Worm (Caenorhabditis elegans) whole organism, L3 larva: Measurements from ENCODE around the gene str-14.

Experiments
- R02D3.7 ChIP-seq: fragments of 150-350 bp; optimal IDR thresholded peaks from 2 replicates; lab custom pipeline; 2014; ENCODE audit warnings: missing biosample characterization, missing genetic modification characterization
- ZK546.5 ChIP-seq: sonication (generic microtip); optimal IDR thresholded peaks from 2 replicates; lab custom pipeline; 2017; ENCODE audit warnings: missing biosample characterization, missing genetic modification characterization
- aly-2 ChIP-seq: fragments of 150-350 bp; optimal IDR thresholded peaks from 2 replicates; lab custom pipeline; 2014; ENCODE audit warnings: missing biosample characterization, missing genetic modification characterization
- ceh-16 ChIP-seq: sonication (generic microtip); optimal IDR thresholded peaks from 2 replicates; lab custom pipeline; 2017; ENCODE audit warnings: missing biosample characterization, missing genetic modification characterization
- ceh-28 ChIP-seq: fragments of 150-350 bp; optimal IDR thresholded peaks from 2 replicates; lab custom pipeline; 2014; ENCODE audit warnings: missing biosample characterization, missing genetic modification reagents, missing genetic modification characterization
- ceh-9 ChIP-seq: sonication (generic microtip); optimal IDR thresholded peaks from 2 replicates; lab custom pipeline; 2018; ENCODE audit warnings: missing biosample characterization, missing genetic modification characterization
- egl-27 ChIP-seq: sonication (generic microtip); optimal IDR thresholded peaks from 4 replicates; lab custom pipeline; 2017; ENCODE audit warnings: missing biosample characterization, missing genetic modification reagents, missing genetic modification characterization
- egl-5 ChIP-seq: fragments of 150-350 bp; optimal IDR thresholded peaks from 2 replicates; lab custom pipeline; 2017; ENCODE audit warnings: missing biosample characterization, missing genetic modification reagents, missing genetic modification characterization, inconsistent platforms
- elt-2 ChIP-seq: sonication (generic microtip); optimal IDR thresholded peaks from 2 replicates; lab custom pipeline; 2016; ENCODE audit warnings: missing genetic modification reagents, mild to moderate bottlenecking, missing genetic modification characterization, missing compliant biosample characterization
- elt-3 ChIP-seq, 3 experiments: fragments of 150-350 bp in 1 of 3; sonication (generic microtip) in 2 of 3; optimal IDR thresholded peaks; 2 replicates in 2 of 3; 4 replicates in 1 of 3; lab custom pipeline; 2014 to 2017; ENCODE audit warnings: missing biosample characterization in 3 of 3, missing genetic modification characterization in 3 of 3
- eor-1 ChIP-seq, 2 experiments: fragments of 150-350 bp; optimal IDR thresholded peaks; 2 replicates each; lab custom pipeline; 2014 to 2018; ENCODE audit warnings: missing biosample characterization in 2 of 2, missing genetic modification characterization in 2 of 2
- fkh-10 ChIP-seq: sonication (generic microtip); optimal IDR thresholded peaks from 2 replicates; lab custom pipeline; 2017; ENCODE audit warnings: missing biosample characterization, missing genetic modification reagents, missing genetic modification characterization
- fkh-2 ChIP-seq: fragments of 150-350 bp; optimal IDR thresholded peaks from 2 replicates; lab custom pipeline; 2014; ENCODE audit warnings: missing biosample characterization, missing genetic modification reagents, missing genetic modification characterization
- fos-1 ChIP-seq: fragments of 150-350 bp; optimal IDR thresholded peaks from 2 replicates; lab custom pipeline; 2014; ENCODE audit warnings: missing biosample characterization, missing genetic modification characterization
- hmg-11 ChIP-seq: sonication (generic microtip); optimal IDR thresholded peaks from 2 replicates; lab custom pipeline; 2016; ENCODE audit warnings: missing genetic modification characterization, missing compliant biosample characterization
- jun-1 ChIP-seq: fragments of 150-350 bp; optimal IDR thresholded peaks from 2 replicates; lab custom pipeline; 2014; ENCODE audit warnings: missing biosample characterization, missing genetic modification reagents, missing genetic modification characterization
- lin-15B ChIP-seq: fragments of 150-350 bp; optimal IDR thresholded peaks from 2 replicates; lab custom pipeline; 2014; ENCODE audit warnings: missing biosample characterization, missing genetic modification characterization
- lin-39 ChIP-seq: fragments of 150-350 bp; optimal IDR thresholded peaks from 2 replicates; lab custom pipeline; 2018; ENCODE audit warnings: missing biosample characterization, missing genetic modification reagents, missing genetic modification characterization
- mdl-1 ChIP-seq: fragments of 150-350 bp; optimal IDR thresholded peaks from 2 replicates; lab custom pipeline; 2014; ENCODE audit warnings: missing biosample characterization, missing genetic modification characterization
- mml-1 ChIP-seq: fragments of 150-350 bp; sonication (generic microtip); optimal IDR thresholded peaks from 3 replicates; lab custom pipeline; 2014; ENCODE audit warnings: missing biosample characterization, missing genetic modification characterization
- nfya-1 ChIP-seq: sonication (generic microtip); optimal IDR thresholded peaks from 2 replicates; lab custom pipeline; 2017; ENCODE audit warnings: missing genetic modification characterization, mild to moderate bottlenecking, missing compliant biosample characterization, antibody characterized with exemption, moderate library complexity; ENCODE audit not compliant: insufficient read depth
- nhr-11 ChIP-seq: fragments of 150-350 bp; optimal IDR thresholded peaks from 2 replicates; lab custom pipeline; 2014; ENCODE audit warnings: missing biosample characterization, missing genetic modification characterization
- nhr-23 ChIP-seq: fragments of 150-350 bp; optimal IDR thresholded peaks from 2 replicates; lab custom pipeline; 2014; ENCODE audit warnings: missing biosample characterization, missing genetic modification reagents, missing genetic modification characterization
- nhr-237 ChIP-seq: fragments of 150-350 bp; optimal IDR thresholded peaks from 2 replicates; lab custom pipeline; 2014; ENCODE audit warnings: missing biosample characterization, missing genetic modification characterization
- nhr-28 ChIP-seq: fragments of 150-350 bp; optimal IDR thresholded peaks from 2 replicates; lab custom pipeline; 2014; ENCODE audit warnings: missing biosample characterization, missing genetic modification characterization
- nhr-67 ChIP-seq: fragments of 150-350 bp; optimal IDR thresholded peaks from 2 replicates; lab custom pipeline; 2014; ENCODE audit warnings: missing biosample characterization, missing genetic modification characterization
- nhr-76 ChIP-seq: fragments of 150-350 bp; sonication (generic microtip); optimal IDR thresholded peaks from 5 replicates; lab custom pipeline; 2014; ENCODE audit warnings: missing biosample characterization, missing genetic modification characterization
- nhr-77 ChIP-seq: fragments of 150-350 bp; optimal IDR thresholded peaks from 2 replicates; lab custom pipeline; 2014; ENCODE audit warnings: missing biosample characterization, missing genetic modification characterization
- pqm-1 ChIP-seq: fragments of 150-350 bp; optimal IDR thresholded peaks from 2 replicates; lab custom pipeline; 2017; ENCODE audit warnings: missing biosample characterization, missing genetic modification characterization, inconsistent platforms
- sea-2 ChIP-seq: fragments of 150-350 bp; sonication (generic microtip); optimal IDR thresholded peaks from 4 replicates; lab custom pipeline; 2014; ENCODE audit warnings: missing biosample characterization, missing genetic modification reagents, missing genetic modification characterization
- snpc-4 ChIP-seq: fragments of 150-350 bp; optimal IDR thresholded peaks from 2 replicates; lab custom pipeline; 2014; ENCODE audit warnings: missing biosample characterization, missing genetic modification characterization
- tbx-2 ChIP-seq: sonication (generic microtip); optimal IDR thresholded peaks from 2 replicates; lab custom pipeline; 2016; ENCODE audit warnings: mild to moderate bottlenecking, missing genetic modification characterization, missing compliant biosample characterization
- unc-39 ChIP-seq: sonication (generic microtip); optimal IDR thresholded peaks from 4 replicates; lab custom pipeline; 2017; ENCODE audit warnings: missing biosample characterization, missing genetic modification characterization
- unc-62 ChIP-seq: fragments of 150-350 bp; sonication (generic microtip); optimal IDR thresholded peaks from 4 replicates; lab custom pipeline; 2014; ENCODE audit warnings: missing biosample characterization, missing genetic modification reagents, missing genetic modification characterization
- zag-1 ChIP-seq: fragments of 150-350 bp; optimal IDR thresholded peaks from 2 replicates; lab custom pipeline; 2014; ENCODE audit warnings: missing biosample characterization, missing genetic modification characterization
- ztf-11 ChIP-seq: fragments of 150-350 bp; optimal IDR thresholded peaks from 2 replicates; lab custom pipeline; 2014; ENCODE audit warnings: missing biosample characterization, missing genetic modification characterization
- ztf-4 ChIP-seq: fragments of 150-350 bp; optimal IDR thresholded peaks from 2 replicates; lab custom pipeline; 2014; ENCODE audit warnings: missing biosample characterization, missing genetic modification characterization

The str-14 gene

DNA sequence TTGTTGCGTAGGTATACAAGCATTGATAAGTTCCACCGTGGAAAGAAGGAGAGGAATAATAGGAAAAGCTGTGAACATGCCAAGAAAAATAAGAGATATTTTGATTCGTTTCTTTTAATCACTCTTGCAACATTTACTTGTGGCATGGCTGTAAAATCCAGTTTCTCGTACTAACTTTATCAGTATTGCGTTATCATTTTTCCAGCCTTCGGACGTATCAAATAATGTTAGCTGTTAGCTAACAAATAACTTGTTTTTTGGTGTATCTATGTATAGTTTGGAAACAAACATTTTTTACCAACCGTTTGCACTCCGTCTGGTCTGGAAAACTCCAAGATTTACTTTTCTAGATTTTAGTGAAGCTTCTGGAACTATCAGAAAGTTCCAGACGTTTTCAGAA, 21.5 kb downstream of the str-14 start, which contains the start of gene clec-234:
Gene clec-234 (minus strand): TSS at position 101 of the 400 bp plus-strand sequence.
- TF ChIP-seq nfya-1 (tag; lab: Kevin White, UChicago) (no peak), eor-1 (tag; optimal IDR thresholded peaks at IDR 0.05; lab: Kevin White, UChicago) (no peak), lin-39 (tag; lab: Kevin White, UChicago) (no peak), elt-3 (tag; optimal IDR thresholded peaks at IDR 0.05; lab: Kevin White, UChicago) (no peak), snpc-4 (tag; lab: Kevin White, UChicago) (no peak), egl-27 (no peak)

ce11 chrV:16429940-16430339, 25.0 kb downstream of the str-14 start, which contains the start of gene str-73:
str-73 (plus strand) TSS chrV:16430240.
- TF ChIP-seq nhr-67 = no peak
- TF ChIP-seq ZK546.5 (tag; lab: Kevin White, UChicago) = no peak
- TF ChIP-seq nhr-237 (tag; lab: Kevin White, UChicago) = no peak
- TF ChIP-seq sea-2 (GFP tag; lab: Kevin White, UChicago) = no peak
- no peak for TF ChIP-seq ceh-28 (tag; lab: Kevin White, UChicago)
- TF ChIP-seq nfya-1 (tag; lab: Kevin White, UChicago) = no peak
- no peak for TF ChIP-seq egl-5 (tag; lab: Kevin White, UChicago)
- TF ChIP-seq elt-2 = no peak
- TF ChIP-seq nhr-76 (tag; lab: Kevin White, UChicago) = no peak
- TF ChIP-seq snpc-4 (tag; lab: Kevin White, UChicago) = no peak
- TF ChIP-seq fos-1 (tag; lab: Kevin White, UChicago) = no peak
- TF ChIP-seq ztf-4 (tag; lab: Kevin White, UChicago) = no peak
- TF ChIP-seq hmg-11 (tag; lab: Kevin White, UChicago) = no peak
- TF ChIP-seq unc-62 (GFP tag; lab: Kevin White, UChicago) = no peak
- no peak for TF ChIP-seq nhr-23 (tag; lab: Kevin White, UChicago)
- no peak for TF ChIP-seq nhr-28
- no peak for TF ChIP-seq fkh-2 (tag; lab: Kevin White, UChicago)
- TF ChIP-seq pqm-1 (tag; lab: Kevin White, UChicago) = no peak
- TF ChIP-seq ztf-11 = no peak

- no peak for TF ChIP-seq lin-39 (tag; lab: Kevin White, UChicago)
- TF ChIP-seq ztf-11 = no peak
- TF ChIP-seq snpc-4 (tag; lab: Kevin White, UChicago) = no peak
- no peak for TF ChIP-seq zag-1 (tag; lab: Kevin White, UChicago)
- TF ChIP-seq fkh-10 (GFP tag; lab: Kevin White, UChicago) = no peak
- TF ChIP-seq fos-1 (tag; lab: Kevin White, UChicago) = no peak
- no peak for TF ChIP-seq jun-1
- TF ChIP-seq nhr-11 = no peak
- no peak for TF ChIP-seq aly-2 (tag; lab: Kevin White, UChicago)
- TF ChIP-seq fkh-2 (tag; lab: Kevin White, UChicago) = no peak
Measured at ce11 chrV:16429503-16429902, 25.5 kb downstream of the str-14 start, which contains the start of gene F26D2.10. F26D2.10 (minus strand) TSS chrV:16429603.

ce11 chrV:16424428-16424827, 30.5 kb downstream of the str-14 start, which contains the start of gene srw-29:
srw-29 (minus strand) TSS chrV:16424528.
- TF ChIP-seq nfya-1 (tag; lab: Kevin White, UChicago) (no peak), nhr-77 (tag; lab: Kevin White, UChicago) (no peak), unc-62 (GFP tag; lab: Kevin White, UChicago) (no peak), ceh-9 (tag; lab: Kevin White, UChicago) (no peak), unc-39 (tag; lab: Kevin White, UChicago) (no peak), lin-15B (tag; lab: Kevin White, UChicago) (no peak), R02D3.7 (tag; lab: Kevin White, UChicago) (no peak), nhr-28 (no peak), elt-3 (tag; optimal IDR thresholded peaks at IDR 0.05; lab: Kevin White, UChicago) (no peak), nhr-76 (tag; lab: Kevin White, UChicago) (no peak), tbx-2 (no peak), mml-1 (tag; lab: Kevin White, UChicago) (no peak), eor-1 (tag; optimal IDR thresholded peaks at IDR 0.05; lab: Kevin White, UChicago) (no peak), fos-1 (tag; lab: Kevin White, UChicago) (no peak), mdl-1 (no peak), zag-1 (tag; lab: Kevin White, UChicago) (no peak), ceh-16 (tag; lab: Kevin White, UChicago) (no peak), fkh-10 (GFP tag; lab: Kevin White, UChicago) (no peak), fkh-2 (tag; lab: Kevin White, UChicago) (no peak)
